Worm (Caenorhabditis elegans): ENCODE results near the gene srh-82.

ce11 chrV:151310-151709 lies 6.4 kb downstream of the srh-82 start, which contains the start of gene W03F9.4:
- no peak for TF ChIP-seq Y79H2A.3 (GFP tag; conservative IDR thresholded peaks at IDR 0.05)
- no peak for TF ChIP-seq nhr-120 (GFP tag; IDR thresholded peaks at IDR 0.05)
- TF ChIP-seq zim-3 (tag; optimal IDR thresholded peaks at IDR 0.05) = no peak
- TF ChIP-seq die-1 (tag; optimal IDR thresholded peaks at IDR 0.05) = no peak
- TF ChIP-seq lsy-27 (tag; optimal IDR thresholded peaks at IDR 0.05; ENCODE audit: borderline replicate concordance, insufficient read depth) = no peak
- no peak for TF ChIP-seq nfyb-1 (GFP tag; IDR thresholded peaks at IDR 0.05)
- no peak for TF ChIP-seq F10E7.11 (tag; optimal IDR thresholded peaks at IDR 0.05)
- no peak for TF ChIP-seq sea-2 (GFP tag; IDR thresholded peaks at IDR 0.05)
- TF ChIP-seq attf-5 (GFP tag; optimal IDR thresholded peaks at IDR 0.05) = no peak

Data from whole organism, young adult.